Fruit fly (Drosophila melanogaster) whole organism, embryonic: ENCODE measurements around the gene Hexo2.

ENCODE experiments used
- Blimp-1 ChIP-seq: fragments of 200-800 bp; sonication (Bioruptor generic); optimal IDR thresholded peaks from 3 replicates; lab custom pipeline; 2018; ENCODE audit warnings: missing biosample characterization, missing genetic modification characterization, mild to moderate bottlenecking, moderate library complexity, missing genetic modification reagents
- BtbVII ChIP-seq: fragments of 200-800 bp; sonication (Bioruptor generic); optimal IDR thresholded peaks from 3 replicates; lab custom pipeline; 2017; ENCODE audit warnings: missing biosample characterization, mild to moderate bottlenecking, missing genetic modification characterization
- CG12104 ChIP-seq: fragments of 200-800 bp; sonication (Bioruptor generic); optimal IDR thresholded peaks from 3 replicates; lab custom pipeline; 2016; ENCODE audit warnings: missing biosample characterization, missing genetic modification characterization
- CG34422 ChIP-seq: fragments of 200-800 bp; sonication (Bioruptor generic); IDR thresholded peaks from 3 replicates; pipeline ENCODE4 v1.3.6; 2022; ENCODE audit warnings: missing biosample characterization, missing genetic modification characterization
- CG6813 ChIP-seq: fragments of 200-800 bp; sonication (Bioruptor generic); optimal IDR thresholded peaks from 2 replicates; lab custom pipeline; 2017; ENCODE audit warnings: missing biosample characterization, missing genetic modification characterization, mild to moderate bottlenecking, moderate library complexity, missing genetic modification reagents
- CG7928 ChIP-seq: fragments of 200-800 bp; sonication (Bioruptor generic); optimal IDR thresholded peaks from 2 replicates; lab custom pipeline; 2017; ENCODE audit warnings: missing biosample characterization, mild to moderate bottlenecking, missing genetic modification characterization
- CG9609 ChIP-seq: fragments of 200-800 bp; sonication (Bioruptor generic); optimal IDR thresholded peaks from 3 replicates; lab custom pipeline; 2016; ENCODE audit warnings: missing biosample characterization, missing genetic modification characterization
- Mad ChIP-seq: fragments of 200-800 bp; sonication (Bioruptor generic); optimal IDR thresholded peaks from 2 replicates; lab custom pipeline; 2016; ENCODE audit warnings: missing biosample characterization, missing genetic modification characterization
- Scr ChIP-seq: fragments of 200-800 bp; sonication (Bioruptor generic); IDR thresholded peaks from 2 replicates; pipeline ENCODE4 v1.3.6; 2022; ENCODE audit warnings: missing biosample characterization, missing genetic modification characterization; ENCODE audit not compliant: partially characterized antibody
- grau ChIP-seq: fragments of 200-800 bp; optimal IDR thresholded peaks from 3 replicates; lab custom pipeline; 2019; ENCODE audit warnings: missing biosample characterization, mild to moderate bottlenecking, missing genetic modification characterization, moderate library complexity

- TF ChIP-seq Mad (GFP tag; lab: Kevin White, UChicago) (no peak), Scr (GFP tag; lab: Robert Waterston, UW) (no peak), CG6813 (GFP tag; lab: Kevin White, UChicago) (no peak), CG12104 (GFP tag; lab: Kevin White, UChicago) (no peak), grau (tag; lab: Kevin White, UChicago) (no peak), CG34422 (no peak), Blimp-1 (GFP tag; lab: Kevin White, UChicago) (peak; percentile 61), CG7928 (GFP tag; lab: Kevin White, UChicago) (no peak), BtbVII (no peak), CG9609 (GFP tag; lab: Kevin White, UChicago) (no peak)
Measured at dm6 chrX:8721501-8721900, 12.0 kb downstream of the Hexo2 start.
